Fruit fly (Drosophila melanogaster): ENCODE data around the gene ssp.

ssp gene

dm6 chr3L:12136630-12137029 is 18.6 kb downstream of the ssp start, which contains the start of the genes CG5645 and Atg12:
TSS of gene CG5645 (minus strand) at chr3L:12136706.
TSS of gene Atg12 (plus strand) at chr3L:12136967.
- TF ChIP-seq CG8478 (optimal IDR thresholded peaks at IDR 0.05) (no peak), CTCF (optimal IDR thresholded peaks at IDR 0.05) (no peak)

- TF ChIP-seq CTCF (optimal IDR thresholded peaks at IDR 0.05) (no peak), CG8478 (optimal IDR thresholded peaks at IDR 0.05) (no peak)
Observed at dm6 chr3L:12138113-12138899, 20.2 kb downstream of the ssp start, which contains the start of the genes ND-SGDH and RhoGAP68F. TSS of gene ND-SGDH (minus strand) at chr3L:12138584. TSS of gene RhoGAP68F (plus strand) at chr3L:12138868.

dm6 chr3L:12139232-12139698 is 21.2 kb downstream of the ssp start:
- TF ChIP-seq CG8478 (optimal IDR thresholded peaks at IDR 0.05) (no peak), CTCF (optimal IDR thresholded peaks at IDR 0.05) (no peak)

- TF ChIP-seq CG8478 (optimal IDR thresholded peaks at IDR 0.05) (no peak), CTCF (optimal IDR thresholded peaks at IDR 0.05) (no peak)
Observed at dm6 chr3L:12145709-12146694, 27.9 kb downstream of the ssp start, which contains the start of the genes eIF3l and Nrx-IV. TSS of gene eIF3l (minus strand) at chr3L:12146097. TSS of gene Nrx-IV (plus strand) at chr3L:12146519.

dm6 chr3L:12146970-12147369 is 28.9 kb downstream of the ssp start:
- TF ChIP-seq CG8478 (optimal IDR thresholded peaks at IDR 0.05): no peak
- no peak for TF ChIP-seq CTCF (optimal IDR thresholded peaks at IDR 0.05)

- TF ChIP-seq CTCF (optimal IDR thresholded peaks at IDR 0.05) (no peak), CG8478 (optimal IDR thresholded peaks at IDR 0.05) (no peak)
Observed at dm6 chr3L:12149024-12149423, 31.0 kb downstream of the ssp start, which contains the start of gene CG32099. TSS of gene CG32099 (plus strand) at chr3L:12149273.

dm6 chr3L:12162156-12162682 is 44.2 kb downstream of the ssp start:
- no peak for TF ChIP-seq CG8478 (optimal IDR thresholded peaks at IDR 0.05)
- no peak for TF ChIP-seq CTCF (optimal IDR thresholded peaks at IDR 0.05)

- TF ChIP-seq CG8478 (optimal IDR thresholded peaks at IDR 0.05): no peak
- TF ChIP-seq CTCF (optimal IDR thresholded peaks at IDR 0.05): no peak
Observed at dm6 chr3L:12163082-12163481, 45.0 kb downstream of the ssp start.

- TF ChIP-seq CG8478 (optimal IDR thresholded peaks at IDR 0.05) (no peak), CTCF (optimal IDR thresholded peaks at IDR 0.05) (no peak)
Observed at dm6 chr3L:12163693-12164092, 45.6 kb downstream of the ssp start, which contains the start of gene CG9760. TSS of gene CG9760 (minus strand) at chr3L:12163735.
